Fruit fly (Drosophila melanogaster) whole organism, adult: Measurements from ENCODE around the gene CG10674.

Source experiments
- CG11617 ChIP-seq: fragments of 200-800 bp; sonication (Bioruptor generic); optimal IDR thresholded peaks from 2 replicates; lab custom pipeline; 2017; ENCODE audit warnings: mild to moderate bottlenecking, missing biosample characterization, missing genetic modification reagents, missing genetic modification characterization
- CG14711 ChIP-seq: fragments of 200-800 bp; sonication (Bioruptor generic); optimal IDR thresholded peaks from 2 replicates; lab custom pipeline; 2018; ENCODE audit warnings: missing biosample characterization, mild to moderate bottlenecking, missing genetic modification characterization, moderate library complexity
- CG1620 ChIP-seq: fragments of 200-800 bp; sonication (Bioruptor generic); optimal IDR thresholded peaks from 2 replicates; lab custom pipeline; 2016; ENCODE audit warnings: missing biosample characterization, missing genetic modification characterization
- CG33017 ChIP-seq: fragments of 200-800 bp; sonication (Bioruptor generic); optimal IDR thresholded peaks from 2 replicates; lab custom pipeline; 2018; ENCODE audit warnings: missing biosample characterization, mild to moderate bottlenecking, missing genetic modification characterization, moderate library complexity
- CG7101 ChIP-seq: fragments of 200-800 bp; sonication (Bioruptor generic); optimal IDR thresholded peaks from 2 replicates; lab custom pipeline; 2018; ENCODE audit warnings: missing biosample characterization, mild to moderate bottlenecking, missing genetic modification characterization, moderate library complexity
- Clk ChIP-seq: fragments of 200-800 bp; sonication (Bioruptor generic); optimal IDR thresholded peaks from 2 replicates; lab custom pipeline; 2017; ENCODE audit warnings: missing biosample characterization, missing genetic modification characterization
- Crg-1 ChIP-seq: fragments of 200-800 bp; sonication (Bioruptor generic); optimal IDR thresholded peaks from 2 replicates; lab custom pipeline; 2016; ENCODE audit warnings: missing biosample characterization, missing genetic modification characterization
- Mnt ChIP-seq: fragments of 200-800 bp; sonication (Bioruptor generic); optimal IDR thresholded peaks from 2 replicates; lab custom pipeline; 2016; ENCODE audit warnings: missing biosample characterization, mild to moderate bottlenecking, missing genetic modification characterization
- bab1 ChIP-seq: fragments of 200-800 bp; sonication (Bioruptor generic); optimal IDR thresholded peaks from 3 replicates; lab custom pipeline; 2019; ENCODE audit warnings: missing biosample characterization, mild to moderate bottlenecking, missing genetic modification characterization, moderate library complexity
- cnc ChIP-seq, 2 experiments: fragments of >200 bp; optimal IDR thresholded peaks; 2 replicates each; lab custom pipeline; 2017
- kay ChIP-seq: fragments of 200-800 bp; sonication (Bioruptor generic); peaks from one replicate; lab custom pipeline; 2016; ENCODE audit warnings: missing biosample characterization, missing genetic modification characterization, borderline replicate concordance
- pad ChIP-seq: fragments of 200-800 bp; sonication (Bioruptor generic); optimal IDR thresholded peaks from 3 replicates; lab custom pipeline; 2017; ENCODE audit warnings: missing biosample characterization, missing genetic modification characterization, mild to moderate bottlenecking, moderate library complexity, missing genetic modification reagents
- toe ChIP-seq: fragments of 200-800 bp; sonication (Bioruptor generic); optimal IDR thresholded peaks from 2 replicates; lab custom pipeline; 2016; ENCODE audit warnings: missing biosample characterization, missing genetic modification characterization

- TF ChIP-seq CG11617 (peak; percentile 99), CG7101 (peak; percentile 100), kay (GFP tag; lab: Kevin White, UChicago) (no peak), Crg-1 (GFP tag; lab: Kevin White, UChicago) (peak; percentile 100), toe (GFP tag; lab: Kevin White, UChicago) (peak; percentile 100), CG33017 (tag; lab: Kevin White, UChicago) (peak; percentile 100), cnc (optimal IDR thresholded peaks at IDR 0.05; lab: Kevin White, UChicago) (no peak), CG1620 (GFP tag; lab: Kevin White, UChicago) (peak; percentile 100), pad (GFP tag; lab: Kevin White, UChicago) (peak; percentile 96), bab1 (GFP tag; lab: Kevin White, UChicago) (peak; percentile 100), CG14711 (tag; lab: Kevin White, UChicago) (peak; percentile 99), Clk (GFP tag; lab: Kevin White, UChicago) (peak; percentile 100), Mnt (GFP tag; lab: Kevin White, UChicago) (peak; percentile 99)
These were observed 3.2 kb upstream of the CG10674 start, which contains the start of the genes Tcs5 and CHMP2B for dm6 chr3L:5139312-5139711.
